Fruit fly (Drosophila melanogaster) whole organism, pupa: ENCODE results near the gene CG42538.
A peak's percentile ranks its signal among the peaks of the same experiment; 100 is the strongest.

Experiments used
- CG10348 ChIP-seq: fragments of 200-800 bp; sonication (Bioruptor generic); IDR thresholded peaks from 2 replicates; pipeline ENCODE4 v1.3.6; 2022; ENCODE audit warnings: missing biosample characterization, missing genetic modification characterization
- CG12605 ChIP-seq: fragments of 200-800 bp; sonication (Bioruptor generic); IDR thresholded peaks from 2 replicates; pipeline ENCODE4 v1.3.6; 2022; ENCODE audit warnings: missing biosample characterization, missing genetic modification characterization
- CG13204 ChIP-seq: fragments of 200-800 bp; sonication (Bioruptor generic); optimal IDR thresholded peaks from 2 replicates; lab custom pipeline; 2018; ENCODE audit warnings: missing biosample characterization, mild to moderate bottlenecking, missing genetic modification characterization, moderate library complexity
- CG14655 ChIP-seq: fragments of 200-800 bp; sonication (Bioruptor generic); optimal IDR thresholded peaks from 3 replicates; lab custom pipeline; 2017; ENCODE audit warnings: mild to moderate bottlenecking, missing biosample characterization, missing genetic modification reagents, missing genetic modification characterization
- CG15710 ChIP-seq: fragments of 200-800 bp; sonication (Bioruptor generic); optimal IDR thresholded peaks from 2 replicates; lab custom pipeline; 2018; ENCODE audit warnings: missing biosample characterization, mild to moderate bottlenecking, missing genetic modification characterization, moderate library complexity
- CG17806 ChIP-seq: fragments of 200-800 bp; sonication (Bioruptor generic); optimal IDR thresholded peaks from 2 replicates; lab custom pipeline; 2018; ENCODE audit warnings: missing biosample characterization, mild to moderate bottlenecking, missing genetic modification characterization, moderate library complexity
- CG32121 ChIP-seq: fragments of 200-800 bp; sonication (Bioruptor generic); IDR thresholded peaks from 2 replicates; pipeline ENCODE4 v1.3.6; 2022; ENCODE audit warnings: missing biosample characterization, missing genetic modification characterization
- CG34367 ChIP-seq: fragments of 200-800 bp; sonication (Bioruptor generic); optimal IDR thresholded peaks from 2 replicates; lab custom pipeline; 2018; ENCODE audit warnings: missing biosample characterization, mild to moderate bottlenecking, missing genetic modification characterization
- CG4496 ChIP-seq: fragments of 200-800 bp; sonication (Bioruptor generic); IDR thresholded peaks from 3 replicates; pipeline ENCODE4 v1.3.6; 2022; ENCODE audit warnings: missing biosample characterization, missing genetic modification characterization
- CG8159 ChIP-seq: fragments of 200-800 bp; sonication (Bioruptor generic); optimal IDR thresholded peaks from 3 replicates; lab custom pipeline; 2018; ENCODE audit warnings: missing biosample characterization, mild to moderate bottlenecking, missing genetic modification characterization, moderate library complexity
- CG8301 ChIP-seq: fragments of 200-800 bp; sonication (Bioruptor generic); optimal IDR thresholded peaks from 2 replicates; lab custom pipeline; 2018; ENCODE audit warnings: missing biosample characterization, mild to moderate bottlenecking, missing genetic modification characterization
- CG9948 ChIP-seq: fragments of 200-800 bp; sonication (Bioruptor generic); optimal IDR thresholded peaks from 2 replicates; lab custom pipeline; 2018; ENCODE audit warnings: missing biosample characterization, mild to moderate bottlenecking, missing genetic modification characterization, moderate library complexity
- D1 ChIP-seq: fragments of 200-800 bp; sonication (Bioruptor generic); optimal IDR thresholded peaks from 2 replicates; lab custom pipeline; 2018; ENCODE audit warnings: missing biosample characterization, mild to moderate bottlenecking, missing genetic modification characterization, moderate library complexity
- EcR ChIP-seq: fragments of 200-800 bp; sonication (Bioruptor generic); optimal IDR thresholded peaks from 3 replicates; lab custom pipeline; 2019; ENCODE audit warnings: missing biosample characterization, missing genetic modification characterization, mild to moderate bottlenecking, moderate library complexity, missing genetic modification reagents
- Ets98B ChIP-seq: fragments of 200-800 bp; sonication (Bioruptor generic); IDR thresholded peaks from 2 replicates; pipeline ENCODE4 v1.3.6; 2022; ENCODE audit warnings: missing biosample characterization, missing genetic modification characterization
- Pif1A ChIP-seq: fragments of 200-800 bp; sonication (Bioruptor generic); optimal IDR thresholded peaks from 3 replicates; lab custom pipeline; 2016; ENCODE audit warnings: missing biosample characterization, missing genetic modification characterization
- Pif1B ChIP-seq: fragments of 200-800 bp; sonication (Bioruptor generic); optimal IDR thresholded peaks from 3 replicates; lab custom pipeline; 2016; ENCODE audit warnings: missing biosample characterization, missing genetic modification characterization
- Snoo ChIP-seq: fragments of 200-800 bp; sonication (Bioruptor generic); optimal IDR thresholded peaks from 3 replicates; lab custom pipeline; 2017; ENCODE audit warnings: missing biosample characterization, mild to moderate bottlenecking, missing genetic modification characterization, inconsistent platforms
- fd96Ca ChIP-seq: fragments of 200-800 bp; sonication (Bioruptor generic); IDR thresholded peaks from 3 replicates; pipeline ENCODE4 v1.3.6; 2022; ENCODE audit warnings: missing biosample characterization, missing genetic modification characterization
- gl ChIP-seq: fragments of 200-800 bp; sonication (Bioruptor generic); optimal IDR thresholded peaks from 2 replicates; lab custom pipeline; 2018; ENCODE audit warnings: missing biosample characterization, mild to moderate bottlenecking, missing genetic modification characterization
- rn ChIP-seq: fragments of 200-800 bp; sonication (Bioruptor generic); IDR thresholded peaks from 2 replicates; pipeline ENCODE4 v1.3.6; 2022; ENCODE audit warnings: missing biosample characterization, missing genetic modification characterization

The CG42538 gene

dm6 chr3L:16033090-16033828, 1.1 kb upstream of the CG42538 start, which contains the start of the genes CG42717 and CG42716:
TSS of gene CG42717 (minus strand) at chr3L:16033190.
TSS of gene CG42716 (plus strand) at chr3L:16033778.
- TF ChIP-seq CG17806 (tag; lab: Kevin White, UChicago) (no peak), CG15710 (tag; lab: Kevin White, UChicago) (no peak), CG14655 (GFP tag; lab: Kevin White, UChicago) (no peak), Snoo (no peak), D1 (tag; lab: Kevin White, UChicago) (no peak), Pif1B (GFP tag; lab: Kevin White, UChicago) (no peak), Ets98B (GFP tag; lab: Robert Waterston, UW) (no peak), fd96Ca (no peak), CG13204 (no peak), CG9948 (tag; lab: Kevin White, UChicago) (no peak), CG12605 (no peak), CG32121 (GFP tag; lab: Robert Waterston, UW) (no peak), CG34367 (no peak), rn (GFP tag; lab: Robert Waterston, UW) (no peak), CG8301 (tag; lab: Kevin White, UChicago) (no peak), CG4496 (GFP tag; lab: Robert Waterston, UW) (no peak), gl (no peak)
- TF ChIP-seq, all 21 proteins: peak for 0

DNA sequence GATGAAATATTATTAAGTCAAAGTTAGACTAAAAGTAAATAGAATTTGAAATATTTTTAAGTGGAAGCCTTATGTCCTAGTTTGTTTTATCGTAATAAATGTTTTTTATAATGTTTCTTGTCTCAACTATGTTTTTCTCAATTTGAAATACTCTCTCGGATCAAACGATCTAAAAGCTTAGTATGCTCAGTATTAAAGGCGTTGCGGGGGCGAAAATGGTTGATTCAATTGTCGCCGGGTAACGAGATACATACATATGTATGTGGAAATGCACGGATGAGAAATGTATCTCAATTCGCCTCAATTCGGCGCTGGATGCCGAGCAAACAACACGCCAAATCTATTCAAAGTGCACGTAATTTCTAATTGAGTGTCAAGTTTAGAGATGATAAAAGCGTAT, 861 bp downstream of the CG42538 start, which contains the start of gene CG5895:
CG5895 (plus strand) TSS at position 301 of the 400 bp plus-strand sequence.
- TF ChIP-seq CG13204, result no peak
- TF ChIP-seq CG12605, result no peak
- TF ChIP-seq CG8301 (tag; lab: Kevin White, UChicago), result no peak
- no peak for TF ChIP-seq rn (GFP tag; lab: Robert Waterston, UW)
- TF ChIP-seq EcR (GFP tag; lab: Kevin White, UChicago), result no peak
- TF ChIP-seq Pif1A (GFP tag; lab: Kevin White, UChicago), result no peak
- TF ChIP-seq CG15710 (tag; lab: Kevin White, UChicago), result no peak

DNA sequence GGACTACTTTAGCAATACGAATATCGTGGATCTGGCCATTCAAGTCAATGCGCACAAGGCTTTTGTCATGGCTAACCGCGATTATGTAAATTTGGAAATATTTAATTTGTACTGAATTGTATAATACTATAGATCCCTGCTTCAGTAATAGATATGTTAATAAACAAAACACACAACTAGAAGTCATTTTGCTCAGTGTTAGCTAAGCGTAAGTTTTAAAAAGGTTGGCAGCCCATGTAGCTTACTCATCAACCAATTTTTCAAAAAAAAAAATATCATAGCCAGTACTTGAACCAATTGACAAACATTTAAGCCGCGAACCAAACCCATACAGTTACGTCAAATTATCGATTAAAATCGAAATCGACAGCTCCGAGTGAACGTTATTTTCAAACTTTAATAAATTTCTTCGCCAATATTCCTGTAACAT, 2.7 kb downstream of the CG42538 start:
- no peak for TF ChIP-seq CG10348 (GFP tag; lab: Robert Waterston, UW)
- TF ChIP-seq CG32121 (GFP tag; lab: Robert Waterston, UW), result peak; percentile 70
- peak; percentile 61 for TF ChIP-seq D1 (tag; lab: Kevin White, UChicago)
- peak; percentile 49 for TF ChIP-seq Pif1B (GFP tag; lab: Kevin White, UChicago)
- peak; percentile 75 for TF ChIP-seq Snoo
- TF ChIP-seq Ets98B (GFP tag; lab: Robert Waterston, UW), result peak; percentile 90
- TF ChIP-seq CG13204, result peak; percentile 8
- peak; percentile 59 for TF ChIP-seq gl
- TF ChIP-seq Pif1A (GFP tag; lab: Kevin White, UChicago), result peak; percentile 82
- peak; percentile 70 for TF ChIP-seq CG17806 (tag; lab: Kevin White, UChicago)
- TF ChIP-seq EcR (GFP tag; lab: Kevin White, UChicago), result no peak
- TF ChIP-seq CG4496 (GFP tag; lab: Robert Waterston, UW), result peak; percentile 90
- TF ChIP-seq CG9948 (tag; lab: Kevin White, UChicago), result peak; percentile 62
- peak; percentile 80 for TF ChIP-seq CG8301 (tag; lab: Kevin White, UChicago)
- TF ChIP-seq rn (GFP tag; lab: Robert Waterston, UW), result peak; percentile 57; the same call in 1 of the 2 replicates
- TF ChIP-seq CG34367, result peak; percentile 65
- peak; percentile 70 for TF ChIP-seq CG8159
- peak; percentile 76 for TF ChIP-seq CG14655 (GFP tag; lab: Kevin White, UChicago)
- peak; percentile 86 for TF ChIP-seq CG12605
- peak; percentile 65 for TF ChIP-seq CG15710 (tag; lab: Kevin White, UChicago)
- TF ChIP-seq fd96Ca, result peak; percentile 80

- no peak for TF ChIP-seq CG13204
- TF ChIP-seq CG4496 (GFP tag; lab: Robert Waterston, UW), result peak; percentile 76
- peak; percentile 40 for TF ChIP-seq CG8301 (tag; lab: Kevin White, UChicago)
- peak; percentile 79 for TF ChIP-seq Ets98B (GFP tag; lab: Robert Waterston, UW)
- TF ChIP-seq CG17806 (tag; lab: Kevin White, UChicago), result peak; percentile 17
- peak; percentile 15 for TF ChIP-seq gl
- TF ChIP-seq Snoo, result peak; percentile 17
- no peak for TF ChIP-seq CG10348 (GFP tag; lab: Robert Waterston, UW)
- peak; percentile 31 for TF ChIP-seq CG14655 (GFP tag; lab: Kevin White, UChicago)
- TF ChIP-seq CG8159, result no peak
- peak; percentile 95 for TF ChIP-seq EcR (GFP tag; lab: Kevin White, UChicago)
- peak; percentile 4 for TF ChIP-seq CG15710 (tag; lab: Kevin White, UChicago)
- peak; percentile 72; the same call in 2 of the 3 replicates for TF ChIP-seq fd96Ca
- peak; percentile 4 for TF ChIP-seq Pif1B (GFP tag; lab: Kevin White, UChicago)
- TF ChIP-seq CG34367, result no peak
- no peak for TF ChIP-seq D1 (tag; lab: Kevin White, UChicago)
- peak; percentile 60 for TF ChIP-seq CG32121 (GFP tag; lab: Robert Waterston, UW)
- no peak for TF ChIP-seq rn (GFP tag; lab: Robert Waterston, UW)
- peak; percentile 53 for TF ChIP-seq Pif1A (GFP tag; lab: Kevin White, UChicago)
- TF ChIP-seq CG12605, result peak; percentile 59
Observed at dm6 chr3L:16037690-16038332, 3.5 kb downstream of the CG42538 start.

DNA sequence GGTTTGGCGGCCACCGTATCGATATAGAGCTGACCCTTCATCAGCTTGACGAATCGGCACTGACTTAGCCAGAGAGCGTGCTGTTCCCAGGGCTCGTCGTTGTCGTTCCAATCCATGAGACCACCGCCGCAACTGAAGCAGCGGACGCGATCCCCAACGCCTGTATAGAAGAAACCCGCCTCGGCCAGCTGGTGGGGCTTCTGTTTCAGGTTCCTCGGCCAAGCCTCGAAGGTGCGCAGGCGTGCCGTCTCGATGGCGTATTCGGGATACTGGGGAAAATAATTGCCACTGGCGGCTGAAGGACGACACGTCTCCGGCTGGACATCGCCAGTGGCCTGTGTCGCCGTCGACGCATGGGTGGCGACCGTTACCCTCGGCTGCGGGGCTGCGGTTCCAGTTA, 4.7 kb downstream of the CG42538 start:
- TF ChIP-seq CG10348 (GFP tag; lab: Robert Waterston, UW) (no peak), D1 (tag; lab: Kevin White, UChicago) (no peak), CG15710 (tag; lab: Kevin White, UChicago) (no peak), Ets98B (GFP tag; lab: Robert Waterston, UW) (no peak), gl (no peak), CG13204 (no peak), CG8159 (no peak), rn (GFP tag; lab: Robert Waterston, UW) (no peak), Pif1A (GFP tag; lab: Kevin White, UChicago) (no peak), Pif1B (GFP tag; lab: Kevin White, UChicago) (no peak), CG9948 (tag; lab: Kevin White, UChicago) (no peak), CG14655 (GFP tag; lab: Kevin White, UChicago) (no peak), CG17806 (tag; lab: Kevin White, UChicago) (no peak)
